Worm (Caenorhabditis elegans): ENCODE data around the gene srab-13.

DNA sequence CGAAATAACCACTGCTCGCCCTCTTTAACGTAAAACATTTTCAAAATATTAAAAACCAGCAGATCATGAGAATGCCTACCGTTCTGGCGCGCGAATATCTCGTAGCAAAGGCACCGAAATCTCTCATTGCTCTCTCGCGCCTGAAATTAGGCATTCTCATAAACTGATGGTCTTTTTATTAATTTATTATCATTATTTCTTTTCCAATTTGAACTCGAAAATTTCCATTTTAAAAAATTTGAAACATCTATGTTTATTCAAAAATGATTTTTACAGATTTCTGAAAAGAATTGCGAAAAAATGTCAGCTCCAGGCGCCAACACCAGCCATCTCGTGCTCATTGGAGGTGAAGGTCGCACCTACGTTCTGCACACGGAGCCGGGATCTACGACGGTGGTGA, 2.2 kb upstream of the srab-13 start, which contains the start of gene F59A7.12:
- TF ChIP-seq elt-3 (tag; optimal IDR thresholded peaks at IDR 0.05) (no peak), pha-4 (tag; optimal IDR thresholded peaks at IDR 0.05) (no peak), nhr-237 (tag; optimal IDR thresholded peaks at IDR 0.05) (no peak), nhr-76 (tag; optimal IDR thresholded peaks at IDR 0.05) (no peak), lin-32 (GFP tag; optimal IDR thresholded peaks at IDR 0.05) (no peak), ces-1 (GFP tag; optimal IDR thresholded peaks at IDR 0.05) (no peak), ceh-39 (tag; optimal IDR thresholded peaks at IDR 0.05) (no peak), nhr-28 (tag; optimal IDR thresholded peaks at IDR 0.05) (no peak), flh-1 (GFP tag; optimal IDR thresholded peaks at IDR 0.05) (no peak), elt-1 (tag; optimal IDR thresholded peaks at IDR 0.05; ENCODE audit: borderline replicate concordance, insufficient read depth) (no peak), ceh-43 (GFP tag; optimal IDR thresholded peaks at IDR 0.05) (no peak), sptf-1 (tag; optimal IDR thresholded peaks at IDR 0.05) (no peak)
